Fruit fly (Drosophila melanogaster) whole organism, wandering third instar larva: ENCODE measurements around the gene CG14990.

Source experiments
- Abd-B ChIP-seq: fragments of >200 bp; optimal IDR thresholded peaks from 2 replicates; lab custom pipeline; 2017; ENCODE audit warnings: missing biosample characterization, missing genetic modification characterization
- CG32264 ChIP-seq: fragments of 200-800 bp; sonication (Bioruptor generic); optimal IDR thresholded peaks from 2 replicates; lab custom pipeline; 2016; ENCODE audit warnings: missing biosample characterization, missing genetic modification characterization
- CG9705 ChIP-seq: fragments of 200-800 bp; sonication (Bioruptor generic); optimal IDR thresholded peaks from 2 replicates; lab custom pipeline; 2018; ENCODE audit warnings: missing biosample characterization, mild to moderate bottlenecking, missing genetic modification characterization
- CrebA ChIP-seq: fragments of 200-800 bp; sonication (Bioruptor generic); optimal IDR thresholded peaks from 2 replicates; lab custom pipeline; 2016; ENCODE audit warnings: missing biosample characterization, mild to moderate bottlenecking, missing genetic modification characterization, borderline replicate concordance
- Dfd ChIP-seq: fragments of >200 bp; optimal IDR thresholded peaks from 2 replicates; lab custom pipeline; 2017; ENCODE audit warnings: missing biosample characterization, missing genetic modification characterization
- Dif ChIP-seq: fragments of 200-275, 200-300 bp; sonication (Bioruptor generic); optimal IDR thresholded peaks from 2 replicates; lab custom pipeline; 2018; ENCODE audit warnings: missing biosample characterization, missing genetic modification characterization; ENCODE audit not compliant: partially characterized antibody
- GATAd ChIP-seq: sonication (Bioruptor generic); optimal IDR thresholded peaks from 2 replicates; lab custom pipeline; 2016; ENCODE audit warnings: missing biosample characterization, missing genetic modification characterization
- HLH106 ChIP-seq: fragments of 200-800 bp; optimal IDR thresholded peaks from 3 replicates; lab custom pipeline; 2019; ENCODE audit warnings: missing biosample characterization, mild to moderate bottlenecking, missing genetic modification characterization, moderate library complexity
- Hnf4 ChIP-seq: fragments of 200-800 bp; sonication (Bioruptor generic); optimal IDR thresholded peaks from 2 replicates; lab custom pipeline; 2016; ENCODE audit warnings: missing biosample characterization, mild to moderate bottlenecking, missing genetic modification characterization
- Hr78 ChIP-seq: fragments of >200 bp; optimal IDR thresholded peaks from 2 replicates; lab custom pipeline; 2017; ENCODE audit warnings: missing biosample characterization, missing genetic modification characterization
- Hr83 ChIP-seq: fragments of 200-300 bp; sonication (Bioruptor generic); optimal IDR thresholded peaks from 2 replicates; lab custom pipeline; 2016; ENCODE audit warnings: missing biosample characterization, mild to moderate bottlenecking, missing genetic modification characterization, moderate library complexity; ENCODE audit not compliant: poor library complexity, severe bottlenecking
- Jra ChIP-seq: sonication (Bioruptor generic); optimal IDR thresholded peaks from 2 replicates; lab custom pipeline; 2016; ENCODE audit warnings: missing biosample characterization, missing genetic modification characterization
- Mio ChIP-seq: sonication (Bioruptor generic); optimal IDR thresholded peaks from 2 replicates; lab custom pipeline; 2016; ENCODE audit warnings: missing biosample characterization, missing genetic modification characterization
- Myc ChIP-seq: fragments of >200 bp; optimal IDR thresholded peaks from 2 replicates; lab custom pipeline; 2017
- N ChIP-seq: fragments of >200 bp; optimal IDR thresholded peaks from 2 replicates; lab custom pipeline; 2018; ENCODE audit warnings: missing biosample characterization, missing external identifiers, missing genetic modification characterization
- OdsH ChIP-seq: fragments of 200-800 bp; sonication (Bioruptor generic); optimal IDR thresholded peaks from 2 replicates; lab custom pipeline; 2016; ENCODE audit warnings: missing biosample characterization, mild to moderate bottlenecking, missing genetic modification characterization
- Rel ChIP-seq, 2 experiments: fragments of 200-800 bp; sonication (Bioruptor generic) in 1 of 2; optimal IDR thresholded peaks; 2 replicates in 1 of 2; 3 replicates in 1 of 2; lab custom pipeline; 2016 to 2019; ENCODE audit warnings: mild to moderate bottlenecking in 2 of 2, missing biosample characterization in 2 of 2, missing genetic modification characterization in 2 of 2, moderate library complexity in 1 of 2
- Sp1 ChIP-seq: fragments of 200-800 bp; sonication (Bioruptor generic); optimal IDR thresholded peaks from 3 replicates; lab custom pipeline; 2019; ENCODE audit warnings: missing biosample characterization, mild to moderate bottlenecking, missing genetic modification characterization, moderate library complexity
- br ChIP-seq: fragments of 200-800 bp; sonication (Bioruptor generic); optimal IDR thresholded peaks from 2 replicates; lab custom pipeline; 2016; ENCODE audit warnings: missing biosample characterization, missing genetic modification characterization
- brk ChIP-seq: fragments of 200-800 bp; sonication (Bioruptor generic); optimal IDR thresholded peaks from 2 replicates; lab custom pipeline; 2016; ENCODE audit warnings: missing biosample characterization, mild to moderate bottlenecking, missing genetic modification characterization
- dl ChIP-seq, 2 experiments: fragments of 175-275, 200-275 bp in 1 of 2; fragments of 200-275 bp in 1 of 2; sonication (Bioruptor generic); optimal IDR thresholded peaks; lab custom pipeline; 2018; ENCODE audit warnings: mild to moderate bottlenecking in 2 of 2, missing biosample characterization in 2 of 2, missing genetic modification characterization in 2 of 2, moderate library complexity in 2 of 2; ENCODE audit not compliant: partially characterized antibody in 2 of 2, insufficient read depth in 1 of 2
- dmrt93B ChIP-seq: fragments of 200-800 bp; sonication (Bioruptor generic); optimal IDR thresholded peaks from 2 replicates; lab custom pipeline; 2018; ENCODE audit warnings: missing biosample characterization, mild to moderate bottlenecking, missing genetic modification characterization
- dsf ChIP-seq: sonication (Bioruptor generic); optimal IDR thresholded peaks from 2 replicates; lab custom pipeline; 2016; ENCODE audit warnings: missing biosample characterization, missing genetic modification characterization, borderline replicate concordance
- ey ChIP-seq: fragments of 200-800 bp; sonication (Bioruptor generic); optimal IDR thresholded peaks from 2 replicates; lab custom pipeline; 2016; ENCODE audit warnings: missing biosample characterization, missing genetic modification characterization
- foxo ChIP-seq, 2 experiments: fragments of 200-800 bp; sonication (Bioruptor generic); optimal IDR thresholded peaks; 2 replicates in 1 of 2; 3 replicates in 1 of 2; lab custom pipeline; 2016 to 2017; ENCODE audit warnings: missing biosample characterization in 2 of 2, missing genetic modification characterization in 2 of 2
- fru ChIP-seq: fragments of 200-800 bp; sonication (Bioruptor generic); optimal IDR thresholded peaks from 3 replicates; lab custom pipeline; 2016; ENCODE audit warnings: missing biosample characterization, mild to moderate bottlenecking, missing genetic modification characterization
- h ChIP-seq: fragments of 200-800 bp; sonication (Bioruptor generic); optimal IDR thresholded peaks from 3 replicates; lab custom pipeline; 2016; ENCODE audit warnings: missing biosample characterization, mild to moderate bottlenecking, missing genetic modification characterization
- jim ChIP-seq: fragments of 175-275, 200-325 bp; sonication (Bioruptor generic); optimal IDR thresholded peaks from 2 replicates; lab custom pipeline; 2016; ENCODE audit warnings: missing biosample characterization, mild to moderate bottlenecking, missing genetic modification characterization
- lola ChIP-seq: fragments of >200 bp; optimal IDR thresholded peaks from 2 replicates; lab custom pipeline; 2017; ENCODE audit warnings: missing biosample characterization, missing genetic modification characterization
- psq ChIP-seq: fragments of 200-800 bp; sonication (Bioruptor generic); optimal IDR thresholded peaks from 3 replicates; lab custom pipeline; 2017; ENCODE audit warnings: missing biosample characterization, mild to moderate bottlenecking, missing genetic modification characterization, moderate library complexity
- rgr ChIP-seq: fragments of 200-800 bp; sonication (Bioruptor generic); optimal IDR thresholded peaks from 3 replicates; lab custom pipeline; 2016; ENCODE audit warnings: missing biosample characterization, mild to moderate bottlenecking, missing genetic modification characterization
- sage ChIP-seq: fragments of 200-800 bp; sonication (Bioruptor generic); optimal IDR thresholded peaks from 2 replicates; lab custom pipeline; 2016; ENCODE audit warnings: missing biosample characterization, mild to moderate bottlenecking, missing genetic modification characterization
- sv ChIP-seq: fragments of 200-800 bp; sonication (Bioruptor generic); optimal IDR thresholded peaks from 3 replicates; lab custom pipeline; 2016; ENCODE audit warnings: missing biosample characterization, missing genetic modification characterization
- tai ChIP-seq: sonication (Bioruptor generic); optimal IDR thresholded peaks from 2 replicates; lab custom pipeline; 2016; ENCODE audit warnings: missing biosample characterization, missing genetic modification characterization
- usp ChIP-seq: fragments of >200 bp; optimal IDR thresholded peaks from 2 replicates; lab custom pipeline; 2017; ENCODE audit warnings: missing biosample characterization, missing genetic modification characterization
- woc ChIP-seq: sonication (Bioruptor generic); optimal IDR thresholded peaks from 2 replicates; lab custom pipeline; 2016; ENCODE audit warnings: missing biosample characterization, mild to moderate bottlenecking, missing genetic modification characterization

CG14990 gene

DNA sequence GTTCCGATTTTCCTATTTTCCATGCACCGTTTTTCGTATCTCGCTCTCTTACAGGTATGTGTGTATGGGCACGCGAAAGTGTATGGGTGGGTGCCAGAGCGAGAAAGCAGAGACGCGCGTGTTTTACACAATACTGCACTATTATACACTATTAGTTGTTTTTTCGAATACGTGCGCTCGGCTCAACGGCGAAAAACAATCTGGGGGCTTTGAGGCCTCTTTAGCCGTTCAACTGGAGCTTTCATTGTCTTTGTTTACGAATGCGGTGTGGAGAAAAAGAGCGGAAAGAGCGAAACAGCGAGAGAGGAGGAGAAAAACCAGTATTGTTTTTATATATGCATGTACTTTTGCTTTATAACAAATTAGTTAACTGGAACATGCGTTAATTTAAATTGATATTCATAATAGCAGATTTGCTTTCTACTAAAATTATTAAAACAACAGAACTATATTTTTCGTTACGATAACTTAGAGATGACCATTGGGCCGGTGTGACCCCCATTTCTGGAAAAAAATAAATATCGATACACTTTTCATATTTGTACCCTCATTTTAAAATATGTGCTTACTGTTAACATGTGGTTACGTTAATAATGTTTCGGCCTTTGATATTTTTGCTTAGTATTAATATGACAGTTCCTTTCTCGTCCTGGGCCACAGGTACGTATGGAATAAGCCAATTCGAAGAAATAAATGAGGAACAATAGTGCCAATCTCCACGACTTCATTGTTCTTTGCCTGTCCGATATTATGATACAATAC, 9.7 kb downstream of the CG14990 start, which contains the start of gene CG14995:
Gene CG14995, minus strand, starts transcription at position 761 of the 762 bp plus-strand sequence.
- peak; percentile 13 for TF ChIP-seq brk
- TF ChIP-seq h (GFP tag; lab: Kevin White, UChicago): no peak
- no peak for TF ChIP-seq OdsH (GFP tag; lab: Kevin White, UChicago)
- TF ChIP-seq dsf (GFP tag; lab: Kevin White, UChicago): no peak
- no peak for TF ChIP-seq woc (GFP tag; lab: Kevin White, UChicago)
- no peak for TF ChIP-seq dl (GFP tag; optimal IDR thresholded peaks at IDR 0.05; lab: Kevin White, UChicago; ENCODE audit: insufficient read depth in 1 of 2, partially characterized antibody in 2 of 2)
- TF ChIP-seq sv: no peak
- no peak for TF ChIP-seq Dfd
- TF ChIP-seq jim: no peak
- no peak for TF ChIP-seq Myc (lab: Kevin White, UChicago)
- TF ChIP-seq sage (GFP tag; lab: Kevin White, UChicago): peak; percentile 40
- no peak for TF ChIP-seq usp (GFP tag; lab: Kevin White, UChicago)
- no peak for TF ChIP-seq lola (GFP tag; lab: Kevin White, UChicago)
- no peak for TF ChIP-seq Abd-B (GFP tag; lab: Kevin White, UChicago)
- no peak for TF ChIP-seq tai (GFP tag; lab: Kevin White, UChicago)
- TF ChIP-seq psq: peak; percentile 88
- TF ChIP-seq dmrt93B: no peak
- peak; percentile 21 for TF ChIP-seq Dif
- TF ChIP-seq br: no peak
- TF ChIP-seq Sp1: peak; percentile 31
- TF ChIP-seq CG9705 (GFP tag; lab: Kevin White, UChicago): no peak
- no peak for TF ChIP-seq ey (GFP tag; lab: Kevin White, UChicago)
- no peak for TF ChIP-seq Jra (GFP tag; lab: Kevin White, UChicago)
- no peak for TF ChIP-seq GATAd (GFP tag; lab: Kevin White, UChicago)
- peak; percentile 17 for TF ChIP-seq Hnf4 (GFP tag; lab: Kevin White, UChicago)
- no peak for TF ChIP-seq rgr (GFP tag; lab: Kevin White, UChicago)
- TF ChIP-seq Mio (GFP tag; lab: Kevin White, UChicago): no peak
- no peak for TF ChIP-seq Hr83
- TF ChIP-seq Hr78: no peak
- TF ChIP-seq HLH106 (tag; lab: Kevin White, UChicago): no peak
- no peak for TF ChIP-seq CG32264
- TF ChIP-seq Rel (GFP tag; optimal IDR thresholded peaks at IDR 0.05; lab: Kevin White, UChicago): no peak
- peak; percentile 51 for TF ChIP-seq Rel (tag; optimal IDR thresholded peaks at IDR 0.05; lab: Kevin White, UChicago)
- no peak for TF ChIP-seq N (GFP tag; lab: Kevin White, UChicago)
- no peak for TF ChIP-seq CrebA (GFP tag; lab: Kevin White, UChicago)
- TF ChIP-seq foxo (GFP tag; optimal IDR thresholded peaks at IDR 0.05; lab: Kevin White, UChicago): no peak
- TF ChIP-seq, all 38 proteins: peak for 7

DNA sequence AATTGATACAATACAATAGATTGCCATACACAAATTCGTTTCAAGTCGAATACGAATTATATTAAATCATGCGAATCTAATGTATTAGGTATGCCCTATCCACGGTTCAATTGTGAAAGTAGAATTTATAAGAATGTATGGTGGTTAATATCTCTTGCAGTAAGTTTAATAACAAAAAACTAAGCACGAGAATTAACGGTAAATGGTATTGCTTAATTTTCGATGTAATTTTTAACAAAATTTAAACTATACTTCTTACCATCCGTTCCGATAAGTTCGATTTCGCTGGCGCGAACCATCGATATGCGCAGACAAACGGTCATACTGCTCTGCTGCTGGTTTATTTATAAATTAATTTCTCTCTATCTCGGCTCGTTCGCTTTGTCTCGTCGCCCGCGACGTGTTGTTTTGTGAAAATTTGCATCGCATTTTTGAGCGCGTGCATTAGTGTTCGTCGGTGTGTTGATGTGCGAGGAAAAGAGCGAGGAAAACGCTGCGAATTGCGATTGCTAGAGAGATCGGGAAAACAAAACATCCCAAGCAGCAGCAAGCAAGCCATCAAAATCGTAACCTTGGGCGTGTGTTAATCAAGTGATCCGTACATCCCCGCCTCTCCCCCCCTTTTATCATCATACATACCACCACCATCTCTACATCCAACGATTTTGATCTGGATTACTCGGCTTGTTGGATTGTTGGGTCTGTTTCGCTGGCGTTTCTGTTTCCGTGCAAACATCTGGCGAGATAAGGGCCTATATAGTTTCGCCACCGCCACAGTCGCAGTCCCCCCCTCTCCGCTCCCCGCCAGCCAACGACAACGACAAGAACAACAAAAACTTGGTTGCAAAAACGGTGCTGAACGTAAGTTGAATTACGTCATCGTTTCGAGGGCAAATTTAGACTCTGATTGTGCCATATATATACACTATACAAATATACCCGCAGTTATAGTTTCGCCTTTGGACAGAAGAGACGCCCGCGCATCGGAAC, 10.5 kb downstream of the CG14990 start, which contains the start of gene Fit1:
Gene Fit1, plus strand, starts transcription at position 307 of the 990 bp plus-strand sequence.
- TF ChIP-seq psq: no peak
- TF ChIP-seq CG9705 (GFP tag; lab: Kevin White, UChicago): no peak
- TF ChIP-seq brk: no peak
- no peak for TF ChIP-seq foxo (GFP tag; optimal IDR thresholded peaks at IDR 0.05; lab: Kevin White, UChicago)
- TF ChIP-seq Myc (lab: Kevin White, UChicago): no peak
- TF ChIP-seq OdsH (GFP tag; lab: Kevin White, UChicago): no peak
- TF ChIP-seq Sp1: peak; percentile 12
- no peak for TF ChIP-seq Rel (GFP tag; optimal IDR thresholded peaks at IDR 0.05; lab: Kevin White, UChicago)
- peak; percentile 55 for TF ChIP-seq Rel (tag; optimal IDR thresholded peaks at IDR 0.05; lab: Kevin White, UChicago)
- no peak for TF ChIP-seq CrebA (GFP tag; lab: Kevin White, UChicago)
- TF ChIP-seq Dfd: no peak
- no peak for TF ChIP-seq Dif
- no peak for TF ChIP-seq sage (GFP tag; lab: Kevin White, UChicago)
- peak; percentile 23 for TF ChIP-seq br
- no peak for TF ChIP-seq dsf (GFP tag; lab: Kevin White, UChicago)
- TF ChIP-seq fru (GFP tag; lab: Kevin White, UChicago): no peak
- TF ChIP-seq HLH106 (tag; lab: Kevin White, UChicago): no peak
- no peak for TF ChIP-seq Jra (GFP tag; lab: Kevin White, UChicago)
